Worm (Caenorhabditis elegans) whole organism, early embryonic: Measurements from ENCODE around the gene H41C03.1.

Experiments
- B0310.2 ChIP-seq: sonication (generic microtip); optimal IDR thresholded peaks from 2 replicates; lab custom pipeline; 2016; ENCODE audit warnings: mild to moderate bottlenecking, missing genetic modification characterization, missing compliant biosample characterization
- F13C5.2 ChIP-seq: sonication (generic microtip); optimal IDR thresholded peaks from 2 replicates; lab custom pipeline; 2017; ENCODE audit warnings: mild to moderate bottlenecking, missing genetic modification characterization, inconsistent platforms, missing compliant biosample characterization
- ama-1 ChIP-seq: fragments of 150-350 bp; optimal IDR thresholded peaks from 2 replicates; lab custom pipeline; 2014
- ceh-13 ChIP-seq: fragments of 200-800 bp; sonication (Bioruptor generic); optimal IDR thresholded peaks from 2 replicates; lab custom pipeline; 2018; ENCODE audit warnings: mild to moderate bottlenecking, missing genetic modification characterization, missing compliant biosample characterization
- ceh-36 ChIP-seq: sonication (generic microtip); optimal IDR thresholded peaks from 2 replicates; lab custom pipeline; 2016; ENCODE audit warnings: missing genetic modification characterization, inconsistent platforms, missing compliant biosample characterization
- flt-1 ChIP-seq: fragments of 200-800 bp; sonication (Bioruptor generic); IDR thresholded peaks from 2 replicates; pipeline ENCODE4 v1.3.6; 2022; ENCODE audit warnings: missing genetic modification characterization, missing compliant biosample characterization
- hmbx-1 ChIP-seq: sonication (generic microtip); optimal IDR thresholded peaks from 2 replicates; lab custom pipeline; 2016; ENCODE audit warnings: mild to moderate bottlenecking, missing genetic modification characterization, missing compliant biosample characterization
- hmg-4 ChIP-seq: fragments of 200-800 bp; sonication (Bioruptor generic); optimal IDR thresholded peaks from 2 replicates; lab custom pipeline; 2018; ENCODE audit warnings: mild to moderate bottlenecking, missing genetic modification characterization, missing compliant biosample characterization
- pes-1 ChIP-seq: fragments of 200-800 bp; sonication (Bioruptor generic); IDR thresholded peaks from 2 replicates; pipeline ENCODE4 v1.3.6; 2022; ENCODE audit warnings: missing genetic modification reagents, missing genetic modification characterization, missing compliant biosample characterization
- sea-1 ChIP-seq: fragments of 200-800 bp; sonication (Bioruptor generic); conservative IDR thresholded peaks from 2 replicates; pipeline ENCODE4 v1.3.6; 2022; ENCODE audit warnings: missing genetic modification characterization, missing compliant biosample characterization
- tbx-37 ChIP-seq: fragments of 200-800 bp; sonication (Bioruptor generic); conservative IDR thresholded peaks from 2 replicates; pipeline ENCODE4 v1.3.6; 2022; ENCODE audit warnings: missing genetic modification reagents, missing genetic modification characterization, missing compliant biosample characterization
- tra-4 ChIP-seq: sonication (generic microtip); optimal IDR thresholded peaks from 2 replicates; lab custom pipeline; 2017; ENCODE audit warnings: missing genetic modification characterization, missing compliant biosample characterization

DNA sequence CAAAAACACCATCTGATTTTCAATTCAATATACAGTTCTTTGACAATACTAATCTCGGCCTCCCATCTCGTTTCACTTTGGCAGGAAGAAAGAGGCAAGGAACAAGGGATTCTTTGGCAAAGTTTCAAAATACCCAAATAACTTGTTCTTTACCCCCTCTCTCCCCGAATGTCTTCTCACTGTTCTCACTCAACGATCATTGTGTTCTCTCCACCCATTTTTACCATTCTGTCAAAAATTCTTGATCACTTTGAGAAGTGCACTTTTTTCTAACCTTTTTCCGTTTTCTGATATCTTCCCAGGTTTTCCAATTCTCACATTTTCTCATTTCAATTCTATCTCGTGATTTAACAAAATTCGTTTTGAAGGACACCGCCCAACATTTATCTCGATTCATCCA lies at the start of gene H41C03.1:
- TF ChIP-seq hmbx-1, result no peak
- no peak for TF ChIP-seq hmg-4
- TF ChIP-seq pes-1 (GFP tag; lab: Robert Waterston, UW), result no peak
- TF ChIP-seq flt-1 (GFP tag; lab: Robert Waterston, UW), result no peak
- no peak for TF ChIP-seq ama-1 (lab: Kevin White, UChicago)
- no peak for TF ChIP-seq ceh-13 (GFP tag; lab: Kevin White, UChicago)
- no peak for TF ChIP-seq F13C5.2 (tag; lab: Kevin White, UChicago)
- TF ChIP-seq tbx-37, result no peak
- no peak for TF ChIP-seq ceh-36 (tag; lab: Kevin White, UChicago)
- TF ChIP-seq tra-4 (tag; lab: Kevin White, UChicago), result no peak
- TF ChIP-seq B0310.2 (tag; lab: Kevin White, UChicago), result no peak
- TF ChIP-seq sea-1, result no peak
